Worm (Caenorhabditis elegans) whole organism, L2 larva: ENCODE data around the gene cest-28.

Source experiments
- ZK546.5 ChIP-seq: sonication (generic microtip); optimal IDR thresholded peaks from 2 replicates; lab custom pipeline; 2017; ENCODE audit warnings: missing biosample characterization, missing genetic modification characterization
- ama-1 ChIP-seq: fragments of 150-350 bp; optimal IDR thresholded peaks from 2 replicates; lab custom pipeline; 2018; ENCODE audit warnings: inconsistent platforms
- lin-39 ChIP-seq: fragments of 150-350 bp; optimal IDR thresholded peaks from 2 replicates; lab custom pipeline; 2014; ENCODE audit warnings: missing biosample characterization, missing genetic modification reagents, missing genetic modification characterization
- nhr-12 ChIP-seq: fragments of 150-350 bp; optimal IDR thresholded peaks from 2 replicates; lab custom pipeline; 2014; ENCODE audit warnings: missing biosample characterization, missing genetic modification characterization
- peb-1 ChIP-seq: fragments of 150-350 bp; optimal IDR thresholded peaks from 2 replicates; lab custom pipeline; 2014; ENCODE audit warnings: missing biosample characterization, missing genetic modification characterization
- unc-62 ChIP-seq: fragments of 150-350 bp; optimal IDR thresholded peaks from 2 replicates; lab custom pipeline; 2014; ENCODE audit warnings: missing biosample characterization, missing genetic modification reagents, missing genetic modification characterization
- ztf-4 ChIP-seq: fragments of 150-350 bp; optimal IDR thresholded peaks from 2 replicates; lab custom pipeline; 2014; ENCODE audit warnings: missing biosample characterization, missing genetic modification characterization

- TF ChIP-seq peb-1 (tag; lab: Kevin White, UChicago) (no peak), lin-39 (tag; lab: Kevin White, UChicago) (no peak), ZK546.5 (no peak), unc-62 (no peak), nhr-12 (no peak), ztf-4 (tag; lab: Kevin White, UChicago) (no peak), ama-1 (lab: Kevin White, UChicago) (no peak)
Measured at ce11 chrV:6702692-6703091, 33.1 kb downstream of the cest-28 start, which contains the start of gene era-1.
